Fruit fly (Drosophila melanogaster) whole organism, adult: ENCODE measurements around the gene CG33307.

Source experiments
- CG11617 ChIP-seq: fragments of 200-800 bp; sonication (Bioruptor generic); optimal IDR thresholded peaks from 2 replicates; lab custom pipeline; 2017; ENCODE audit warnings: mild to moderate bottlenecking, missing biosample characterization, missing genetic modification reagents, missing genetic modification characterization
- CG12768 ChIP-seq: fragments of 200-800 bp; sonication (Bioruptor generic); optimal IDR thresholded peaks from 2 replicates; lab custom pipeline; 2017; ENCODE audit warnings: missing biosample characterization, missing genetic modification characterization, mild to moderate bottlenecking, moderate library complexity, missing genetic modification reagents
- CG14711 ChIP-seq: fragments of 200-800 bp; sonication (Bioruptor generic); optimal IDR thresholded peaks from 2 replicates; lab custom pipeline; 2018; ENCODE audit warnings: missing biosample characterization, mild to moderate bottlenecking, missing genetic modification characterization, moderate library complexity
- CG1620 ChIP-seq: fragments of 200-800 bp; sonication (Bioruptor generic); optimal IDR thresholded peaks from 2 replicates; lab custom pipeline; 2016; ENCODE audit warnings: missing biosample characterization, missing genetic modification characterization
- CG33017 ChIP-seq: fragments of 200-800 bp; sonication (Bioruptor generic); optimal IDR thresholded peaks from 2 replicates; lab custom pipeline; 2018; ENCODE audit warnings: missing biosample characterization, mild to moderate bottlenecking, missing genetic modification characterization, moderate library complexity
- CG5204 ChIP-seq: fragments of 200-800 bp; sonication (Bioruptor generic); optimal IDR thresholded peaks from 2 replicates; lab custom pipeline; 2016; ENCODE audit warnings: missing biosample characterization, missing genetic modification characterization
- CG7045 ChIP-seq: fragments of 200-800 bp; sonication (Bioruptor generic); optimal IDR thresholded peaks from 2 replicates; lab custom pipeline; 2017; ENCODE audit warnings: missing biosample characterization, mild to moderate bottlenecking, missing genetic modification characterization
- CG7101 ChIP-seq: fragments of 200-800 bp; sonication (Bioruptor generic); optimal IDR thresholded peaks from 2 replicates; lab custom pipeline; 2018; ENCODE audit warnings: missing biosample characterization, mild to moderate bottlenecking, missing genetic modification characterization, moderate library complexity
- Clk ChIP-seq: fragments of 200-800 bp; sonication (Bioruptor generic); optimal IDR thresholded peaks from 2 replicates; lab custom pipeline; 2017; ENCODE audit warnings: missing biosample characterization, missing genetic modification characterization
- Crg-1 ChIP-seq: fragments of 200-800 bp; sonication (Bioruptor generic); optimal IDR thresholded peaks from 2 replicates; lab custom pipeline; 2016; ENCODE audit warnings: missing biosample characterization, missing genetic modification characterization
- Hr96 ChIP-seq: fragments of 200-800 bp; sonication (Bioruptor generic); optimal IDR thresholded peaks from 2 replicates; lab custom pipeline; 2016; ENCODE audit warnings: missing biosample characterization, missing genetic modification characterization
- Mnt ChIP-seq: fragments of 200-800 bp; sonication (Bioruptor generic); optimal IDR thresholded peaks from 2 replicates; lab custom pipeline; 2016; ENCODE audit warnings: missing biosample characterization, mild to moderate bottlenecking, missing genetic modification characterization
- bab1 ChIP-seq: fragments of 200-800 bp; sonication (Bioruptor generic); optimal IDR thresholded peaks from 3 replicates; lab custom pipeline; 2019; ENCODE audit warnings: missing biosample characterization, mild to moderate bottlenecking, missing genetic modification characterization, moderate library complexity
- cic ChIP-seq: fragments of 200-800 bp; sonication (Bioruptor generic); optimal IDR thresholded peaks from 2 replicates; lab custom pipeline; 2017; ENCODE audit warnings: missing biosample characterization, mild to moderate bottlenecking, missing genetic modification characterization, moderate library complexity
- cnc ChIP-seq, 2 experiments: fragments of >200 bp; optimal IDR thresholded peaks; 2 replicates each; lab custom pipeline; 2017
- kay ChIP-seq: fragments of 200-800 bp; sonication (Bioruptor generic); peaks from one replicate; lab custom pipeline; 2016; ENCODE audit warnings: missing biosample characterization, missing genetic modification characterization, borderline replicate concordance
- ovo ChIP-seq: fragments of 200-800 bp; sonication (Bioruptor generic); optimal IDR thresholded peaks from 2 replicates; lab custom pipeline; 2016; ENCODE audit warnings: missing biosample characterization, missing genetic modification characterization
- pad ChIP-seq: fragments of 200-800 bp; sonication (Bioruptor generic); optimal IDR thresholded peaks from 3 replicates; lab custom pipeline; 2017; ENCODE audit warnings: missing biosample characterization, missing genetic modification characterization, mild to moderate bottlenecking, moderate library complexity, missing genetic modification reagents
- tj ChIP-seq: fragments of 200-800 bp; sonication (Bioruptor generic); optimal IDR thresholded peaks from 3 replicates; lab custom pipeline; 2017; ENCODE audit warnings: missing biosample characterization, mild to moderate bottlenecking, missing genetic modification characterization, moderate library complexity
- toe ChIP-seq: fragments of 200-800 bp; sonication (Bioruptor generic); optimal IDR thresholded peaks from 2 replicates; lab custom pipeline; 2016; ENCODE audit warnings: missing biosample characterization, missing genetic modification characterization

The CG33307 gene

dm6 chr2L:13842572-13842971 lies 1.3 kb upstream of the CG33307 start:
- no peak for TF ChIP-seq Crg-1 (GFP tag; lab: Kevin White, UChicago)
- no peak for TF ChIP-seq cic (GFP tag; lab: Kevin White, UChicago)
- TF ChIP-seq tj = no peak
- no peak for TF ChIP-seq CG1620 (GFP tag; lab: Kevin White, UChicago)
- TF ChIP-seq CG11617 = no peak
- no peak for TF ChIP-seq CG7045 (GFP tag; lab: Kevin White, UChicago)
- TF ChIP-seq pad (GFP tag; lab: Kevin White, UChicago) = no peak
- no peak for TF ChIP-seq Hr96
- no peak for TF ChIP-seq CG14711
- TF ChIP-seq ovo (GFP tag; lab: Kevin White, UChicago) = no peak
- TF ChIP-seq CG12768 (GFP tag; lab: Kevin White, UChicago) = no peak
- no peak for TF ChIP-seq CG33017 (tag; lab: Kevin White, UChicago)
- TF ChIP-seq CG7101 (tag; lab: Kevin White, UChicago) = no peak
- no peak for TF ChIP-seq bab1

dm6 chr2L:13842078-13842477 lies 758 bp upstream of the CG33307 start:
- TF ChIP-seq Crg-1 (GFP tag; lab: Kevin White, UChicago) (no peak), ovo (GFP tag; lab: Kevin White, UChicago) (no peak), cic (GFP tag; lab: Kevin White, UChicago) (no peak), pad (GFP tag; lab: Kevin White, UChicago) (no peak), CG12768 (GFP tag; lab: Kevin White, UChicago) (no peak), CG7045 (GFP tag; lab: Kevin White, UChicago) (no peak), CG14711 (no peak), Hr96 (no peak), Clk (GFP tag; lab: Kevin White, UChicago) (no peak), CG7101 (tag; lab: Kevin White, UChicago) (no peak), toe (GFP tag; lab: Kevin White, UChicago) (no peak), CG1620 (GFP tag; lab: Kevin White, UChicago) (no peak), Mnt (GFP tag; lab: Kevin White, UChicago) (no peak), CG11617 (no peak)

DNA sequence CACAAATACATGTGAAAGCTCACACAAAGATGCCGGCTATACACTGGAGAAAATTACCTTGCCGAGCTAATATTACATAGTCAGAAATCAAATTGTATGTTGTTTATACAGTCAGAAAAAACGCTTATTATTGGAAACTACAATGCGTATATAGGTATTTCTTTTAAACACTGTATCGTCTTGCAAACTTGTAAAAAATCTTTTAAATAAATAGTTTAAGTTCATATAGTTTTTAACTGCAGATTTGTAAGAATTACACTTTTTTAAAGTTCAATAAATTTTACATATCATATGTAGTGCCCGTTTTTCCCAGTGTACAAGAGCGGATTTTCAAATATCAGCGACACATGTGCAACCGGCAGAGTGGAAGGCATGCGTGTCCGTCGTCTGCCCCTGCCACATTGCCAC lies 1.6 kb downstream of the CG33307 start:
- TF ChIP-seq CG11617 (peak; percentile 37), CG12768 (GFP tag; lab: Kevin White, UChicago) (no peak), CG33017 (tag; lab: Kevin White, UChicago) (peak; percentile 29), toe (GFP tag; lab: Kevin White, UChicago) (peak; percentile 8), cnc (optimal IDR thresholded peaks at IDR 0.05; lab: Kevin White, UChicago) (no peak), tj (no peak), pad (GFP tag; lab: Kevin White, UChicago) (no peak), kay (GFP tag; lab: Kevin White, UChicago) (peak; percentile 81), cic (GFP tag; lab: Kevin White, UChicago) (no peak), CG1620 (GFP tag; lab: Kevin White, UChicago) (peak; percentile 22), Hr96 (peak; percentile 2), CG7101 (tag; lab: Kevin White, UChicago) (peak; percentile 31), bab1 (peak; percentile 68), ovo (GFP tag; lab: Kevin White, UChicago) (no peak), CG14711 (peak; percentile 40), Clk (GFP tag; lab: Kevin White, UChicago) (no peak), Crg-1 (GFP tag; lab: Kevin White, UChicago) (no peak), CG7045 (GFP tag; lab: Kevin White, UChicago) (peak; percentile 31), CG5204 (GFP tag; lab: Kevin White, UChicago) (peak; percentile 38), Mnt (GFP tag; lab: Kevin White, UChicago) (no peak)

DNA sequence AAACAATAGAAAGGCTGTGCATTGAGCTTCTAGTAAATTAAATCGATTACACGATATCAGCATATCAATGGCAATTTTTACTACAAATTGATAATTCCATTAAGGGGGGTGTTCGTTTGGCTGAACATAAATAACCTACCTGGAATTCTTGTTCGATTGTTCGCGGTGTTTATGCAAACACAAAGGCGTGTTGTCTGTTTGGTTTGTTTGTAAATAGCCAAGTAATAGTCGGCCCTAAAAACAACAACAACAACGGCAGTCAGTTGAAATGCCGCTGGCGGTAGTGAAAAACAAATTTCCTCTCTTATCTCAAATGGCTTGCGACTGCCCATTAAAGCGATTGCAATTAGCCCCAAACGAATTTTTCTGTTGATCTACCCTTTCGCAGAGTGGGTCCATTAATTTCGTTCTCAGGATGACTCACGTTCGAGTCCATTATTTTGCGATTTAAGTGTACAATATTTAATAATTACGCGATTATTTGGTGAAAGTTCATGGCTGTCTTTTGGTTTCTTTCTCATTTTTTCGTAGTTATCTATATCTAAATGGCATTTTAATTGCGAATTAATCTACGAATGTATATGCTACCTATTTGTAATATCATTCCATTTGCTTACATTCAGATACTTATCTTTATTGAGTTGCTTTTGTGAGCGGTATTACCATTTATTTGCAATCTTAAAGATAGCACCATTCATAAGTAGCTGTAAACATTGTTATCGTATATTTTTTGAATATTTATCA lies 2.5 kb downstream of the CG33307 start:
- TF ChIP-seq CG33017 (tag; lab: Kevin White, UChicago) (peak; percentile 78), CG5204 (GFP tag; lab: Kevin White, UChicago) (peak; percentile 10), toe (GFP tag; lab: Kevin White, UChicago) (no peak), Mnt (GFP tag; lab: Kevin White, UChicago) (no peak), CG14711 (no peak), CG12768 (GFP tag; lab: Kevin White, UChicago) (peak; percentile 55), CG7101 (tag; lab: Kevin White, UChicago) (peak; percentile 50), kay (GFP tag; lab: Kevin White, UChicago) (peak; percentile 84), cnc (optimal IDR thresholded peaks at IDR 0.05; lab: Kevin White, UChicago) (no peak), Crg-1 (GFP tag; lab: Kevin White, UChicago) (peak; percentile 4), CG1620 (GFP tag; lab: Kevin White, UChicago) (no peak), Clk (GFP tag; lab: Kevin White, UChicago) (peak; percentile 43), cic (GFP tag; lab: Kevin White, UChicago) (peak; percentile 93), pad (GFP tag; lab: Kevin White, UChicago) (peak; percentile 32), CG7045 (GFP tag; lab: Kevin White, UChicago) (peak; percentile 71), CG11617 (peak; percentile 71), bab1 (no peak)

DNA sequence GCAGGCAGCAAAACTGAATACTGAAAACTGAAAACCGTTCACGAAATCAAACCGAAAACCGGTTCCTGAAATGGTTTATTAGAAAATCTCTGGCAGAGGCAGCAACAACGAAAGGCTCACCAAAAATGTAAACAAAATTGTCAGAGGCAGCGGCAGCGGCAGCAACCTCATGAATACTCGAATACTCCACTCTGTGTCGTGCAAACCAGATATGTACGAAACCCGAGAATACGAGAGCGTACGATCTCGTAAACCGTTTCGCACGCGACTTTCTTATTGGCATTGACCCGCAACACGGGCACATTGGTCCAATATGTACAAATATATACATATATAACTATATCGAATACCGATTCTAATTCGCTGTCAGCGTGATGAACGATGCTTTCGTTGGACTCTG lies 3.7 kb downstream of the CG33307 start:
- TF ChIP-seq CG7101 (tag; lab: Kevin White, UChicago) = no peak
- no peak for TF ChIP-seq ovo (GFP tag; lab: Kevin White, UChicago)
- TF ChIP-seq CG7045 (GFP tag; lab: Kevin White, UChicago) = no peak
- TF ChIP-seq CG33017 (tag; lab: Kevin White, UChicago) = no peak
- TF ChIP-seq Mnt (GFP tag; lab: Kevin White, UChicago) = no peak
- no peak for TF ChIP-seq CG12768 (GFP tag; lab: Kevin White, UChicago)
- no peak for TF ChIP-seq tj
- TF ChIP-seq bab1 = no peak
- TF ChIP-seq Crg-1 (GFP tag; lab: Kevin White, UChicago) = no peak
- TF ChIP-seq CG5204 (GFP tag; lab: Kevin White, UChicago) = no peak
- TF ChIP-seq Hr96 = no peak
